Worm (Caenorhabditis elegans): ENCODE results near the gene Y57A10B.6.

Y57A10B.6 gene

ce11 chrII:12389783-12390182, at the start of gene Y57A10B.6:
Gene Y57A10B.6, plus strand, starts transcription at chrII:12390083.
- TF ChIP-seq ztf-29 (GFP tag; IDR thresholded peaks at IDR 0.05) (no peak), ref-1 (GFP tag; conservative IDR thresholded peaks at IDR 0.05) (no peak), cog-1 (tag; optimal IDR thresholded peaks at IDR 0.05) (no peak), klf-2 (GFP tag; conservative IDR thresholded peaks at IDR 0.05) (no peak), flt-1 (GFP tag; IDR thresholded peaks at IDR 0.05) (no peak), T22C8.4 (GFP tag; IDR thresholded peaks at IDR 0.05) (no peak), med-1 (GFP tag; optimal IDR thresholded peaks at IDR 0.05; ENCODE audit: insufficient read depth) (no peak), ztf-23 (GFP tag; IDR thresholded peaks at IDR 0.05) (no peak), tab-1 (GFP tag; IDR thresholded peaks at IDR 0.05) (no peak)

- TF ChIP-seq ref-1 (GFP tag; conservative IDR thresholded peaks at IDR 0.05): no peak
- no peak for TF ChIP-seq flt-1 (GFP tag; IDR thresholded peaks at IDR 0.05)
- TF ChIP-seq cog-1 (tag; optimal IDR thresholded peaks at IDR 0.05): no peak
- no peak for TF ChIP-seq klf-2 (GFP tag; conservative IDR thresholded peaks at IDR 0.05)
- TF ChIP-seq T22C8.4 (GFP tag; IDR thresholded peaks at IDR 0.05): no peak
- no peak for TF ChIP-seq ztf-23 (GFP tag; IDR thresholded peaks at IDR 0.05)
- no peak for TF ChIP-seq med-1 (GFP tag; optimal IDR thresholded peaks at IDR 0.05; ENCODE audit: insufficient read depth)
- no peak for TF ChIP-seq tab-1 (GFP tag; IDR thresholded peaks at IDR 0.05)
Measured at ce11 chrII:12341566-12342223, 48.2 kb upstream of the Y57A10B.6 start.

- TF ChIP-seq flt-1 (GFP tag; IDR thresholded peaks at IDR 0.05): no peak
- no peak for TF ChIP-seq ztf-29 (GFP tag; IDR thresholded peaks at IDR 0.05)
- no peak for TF ChIP-seq med-1 (GFP tag; optimal IDR thresholded peaks at IDR 0.05; ENCODE audit: insufficient read depth)
- no peak for TF ChIP-seq cog-1 (tag; optimal IDR thresholded peaks at IDR 0.05)
- no peak for TF ChIP-seq ztf-23 (GFP tag; IDR thresholded peaks at IDR 0.05)
- no peak for TF ChIP-seq tab-1 (GFP tag; IDR thresholded peaks at IDR 0.05)
- TF ChIP-seq klf-2 (GFP tag; conservative IDR thresholded peaks at IDR 0.05): no peak
- TF ChIP-seq ref-1 (GFP tag; conservative IDR thresholded peaks at IDR 0.05): no peak
- TF ChIP-seq T22C8.4 (GFP tag; IDR thresholded peaks at IDR 0.05): no peak
Measured at ce11 chrII:12342928-12343327, 47.0 kb upstream of the Y57A10B.6 start.

ce11 chrII:12343710-12344109, 46.2 kb upstream of the Y57A10B.6 start:
- TF ChIP-seq klf-2 (GFP tag; conservative IDR thresholded peaks at IDR 0.05) (no peak), ztf-23 (GFP tag; IDR thresholded peaks at IDR 0.05) (no peak), T22C8.4 (GFP tag; IDR thresholded peaks at IDR 0.05) (no peak), tab-1 (GFP tag; IDR thresholded peaks at IDR 0.05) (no peak), ref-1 (GFP tag; conservative IDR thresholded peaks at IDR 0.05) (no peak), ztf-29 (GFP tag; IDR thresholded peaks at IDR 0.05) (no peak), cog-1 (tag; optimal IDR thresholded peaks at IDR 0.05) (no peak), med-1 (GFP tag; optimal IDR thresholded peaks at IDR 0.05; ENCODE audit: insufficient read depth) (no peak), flt-1 (GFP tag; IDR thresholded peaks at IDR 0.05) (no peak)

- TF ChIP-seq ref-1 (GFP tag; conservative IDR thresholded peaks at IDR 0.05) (no peak), med-1 (GFP tag; optimal IDR thresholded peaks at IDR 0.05; ENCODE audit: insufficient read depth) (no peak), T22C8.4 (GFP tag; IDR thresholded peaks at IDR 0.05) (no peak), ztf-29 (GFP tag; IDR thresholded peaks at IDR 0.05) (no peak), klf-2 (GFP tag; conservative IDR thresholded peaks at IDR 0.05) (no peak), flt-1 (GFP tag; IDR thresholded peaks at IDR 0.05) (no peak), ztf-23 (GFP tag; IDR thresholded peaks at IDR 0.05) (0 out of 2 replicates have a peak, but pooled peaks have one; percentile 39), cog-1 (tag; optimal IDR thresholded peaks at IDR 0.05) (no peak), tab-1 (GFP tag; IDR thresholded peaks at IDR 0.05) (peak; percentile 70)
Measured at ce11 chrII:12344787-12345186, 45.1 kb upstream of the Y57A10B.6 start, which contains the start of gene C44C11.6. Gene C44C11.6, plus strand, starts transcription at chrII:12344809.

ce11 chrII:12346289-12346989, 43.4 kb upstream of the Y57A10B.6 start:
- TF ChIP-seq T22C8.4 (GFP tag; IDR thresholded peaks at IDR 0.05) (no peak), ztf-29 (GFP tag; IDR thresholded peaks at IDR 0.05) (no peak), ref-1 (GFP tag; conservative IDR thresholded peaks at IDR 0.05) (no peak), flt-1 (GFP tag; IDR thresholded peaks at IDR 0.05) (no peak), cog-1 (tag; optimal IDR thresholded peaks at IDR 0.05) (no peak), ztf-23 (GFP tag; IDR thresholded peaks at IDR 0.05) (no peak), tab-1 (GFP tag; IDR thresholded peaks at IDR 0.05) (no peak), klf-2 (GFP tag; conservative IDR thresholded peaks at IDR 0.05) (no peak), med-1 (GFP tag; optimal IDR thresholded peaks at IDR 0.05; ENCODE audit: insufficient read depth) (no peak)

ce11 chrII:12348957-12349356, 40.9 kb upstream of the Y57A10B.6 start:
- TF ChIP-seq ztf-23 (GFP tag; IDR thresholded peaks at IDR 0.05) (no peak), ztf-29 (GFP tag; IDR thresholded peaks at IDR 0.05) (no peak), ref-1 (GFP tag; conservative IDR thresholded peaks at IDR 0.05) (no peak), tab-1 (GFP tag; IDR thresholded peaks at IDR 0.05) (no peak)

- TF ChIP-seq tab-1 (GFP tag; IDR thresholded peaks at IDR 0.05) (no peak), cog-1 (tag; optimal IDR thresholded peaks at IDR 0.05) (no peak), med-1 (GFP tag; optimal IDR thresholded peaks at IDR 0.05; ENCODE audit: insufficient read depth) (no peak), ztf-29 (GFP tag; IDR thresholded peaks at IDR 0.05) (no peak), flt-1 (GFP tag; IDR thresholded peaks at IDR 0.05) (no peak), T22C8.4 (GFP tag; IDR thresholded peaks at IDR 0.05) (no peak), ref-1 (GFP tag; conservative IDR thresholded peaks at IDR 0.05) (no peak), klf-2 (GFP tag; conservative IDR thresholded peaks at IDR 0.05) (no peak), ztf-23 (GFP tag; IDR thresholded peaks at IDR 0.05) (no peak)
Measured at ce11 chrII:12349866-12350265, 40.0 kb upstream of the Y57A10B.6 start.

ce11 chrII:12350737-12351275, 39.1 kb upstream of the Y57A10B.6 start:
- TF ChIP-seq cog-1 (tag; optimal IDR thresholded peaks at IDR 0.05): no peak
- TF ChIP-seq flt-1 (GFP tag; IDR thresholded peaks at IDR 0.05): no peak
- no peak for TF ChIP-seq ztf-23 (GFP tag; IDR thresholded peaks at IDR 0.05)
- no peak for TF ChIP-seq ref-1 (GFP tag; conservative IDR thresholded peaks at IDR 0.05)
- no peak for TF ChIP-seq T22C8.4 (GFP tag; IDR thresholded peaks at IDR 0.05)
- TF ChIP-seq tab-1 (GFP tag; IDR thresholded peaks at IDR 0.05): peak; percentile 60; the same call in 1 of the 2 replicates
- no peak for TF ChIP-seq ztf-29 (GFP tag; IDR thresholded peaks at IDR 0.05)
- no peak for TF ChIP-seq med-1 (GFP tag; optimal IDR thresholded peaks at IDR 0.05; ENCODE audit: insufficient read depth)
